Fruit fly (Drosophila melanogaster) whole organism, adult: ENCODE data around the gene Sytbeta.

Experiments used
- CG12768 ChIP-seq: fragments of 200-800 bp; sonication (Bioruptor generic); optimal IDR thresholded peaks from 2 replicates; lab custom pipeline; 2017; ENCODE audit warnings: missing biosample characterization, missing genetic modification characterization, mild to moderate bottlenecking, moderate library complexity, missing genetic modification reagents
- CG7101 ChIP-seq: fragments of 200-800 bp; sonication (Bioruptor generic); optimal IDR thresholded peaks from 2 replicates; lab custom pipeline; 2018; ENCODE audit warnings: missing biosample characterization, mild to moderate bottlenecking, missing genetic modification characterization, moderate library complexity
- Mnt ChIP-seq: fragments of 200-800 bp; sonication (Bioruptor generic); optimal IDR thresholded peaks from 2 replicates; lab custom pipeline; 2016; ENCODE audit warnings: missing biosample characterization, mild to moderate bottlenecking, missing genetic modification characterization
- bab1 ChIP-seq: fragments of 200-800 bp; sonication (Bioruptor generic); optimal IDR thresholded peaks from 3 replicates; lab custom pipeline; 2019; ENCODE audit warnings: missing biosample characterization, mild to moderate bottlenecking, missing genetic modification characterization, moderate library complexity
- cic ChIP-seq: fragments of 200-800 bp; sonication (Bioruptor generic); optimal IDR thresholded peaks from 2 replicates; lab custom pipeline; 2017; ENCODE audit warnings: missing biosample characterization, mild to moderate bottlenecking, missing genetic modification characterization, moderate library complexity
- kay ChIP-seq: fragments of 200-800 bp; sonication (Bioruptor generic); peaks from one replicate; lab custom pipeline; 2016; ENCODE audit warnings: missing biosample characterization, missing genetic modification characterization, borderline replicate concordance
- ovo ChIP-seq: fragments of 200-800 bp; sonication (Bioruptor generic); optimal IDR thresholded peaks from 2 replicates; lab custom pipeline; 2016; ENCODE audit warnings: missing biosample characterization, missing genetic modification characterization
- pad ChIP-seq: fragments of 200-800 bp; sonication (Bioruptor generic); optimal IDR thresholded peaks from 3 replicates; lab custom pipeline; 2017; ENCODE audit warnings: missing biosample characterization, missing genetic modification characterization, mild to moderate bottlenecking, moderate library complexity, missing genetic modification reagents

DNA sequence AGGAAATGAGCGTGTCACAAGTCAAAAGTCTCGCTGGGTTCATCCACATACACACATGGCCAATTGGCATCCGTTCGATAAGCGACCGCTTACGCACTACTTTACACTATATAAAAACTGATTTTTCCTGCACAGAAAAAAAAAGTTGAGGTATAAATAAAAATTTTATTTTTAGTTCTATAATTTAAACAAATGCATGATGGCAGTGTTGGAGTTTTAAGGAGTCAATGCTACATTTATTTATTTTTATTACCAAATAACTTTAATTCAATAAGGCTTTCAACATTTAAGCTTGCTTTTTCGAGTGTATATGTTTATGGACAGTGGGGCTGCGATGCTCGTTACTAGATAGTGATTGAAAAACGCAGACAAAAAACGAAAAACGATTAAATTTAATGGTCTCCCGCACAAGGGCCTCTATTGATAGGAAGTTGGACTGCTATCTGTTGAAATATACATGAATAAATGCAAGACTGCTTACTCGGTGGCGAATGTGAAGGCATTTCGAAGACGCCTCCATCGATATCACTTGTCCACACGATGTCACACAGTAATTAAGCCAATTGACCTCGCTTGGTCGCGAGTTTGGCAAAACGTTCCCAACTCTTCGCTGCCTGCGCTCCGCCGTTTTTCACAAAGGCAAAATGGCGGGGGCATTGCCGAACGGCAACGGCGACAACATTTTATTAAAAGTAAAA lies 53.0 kb downstream of the Sytbeta start:
- no peak for TF ChIP-seq Mnt (GFP tag; lab: Kevin White, UChicago)
- peak; percentile 61 for TF ChIP-seq kay (GFP tag; lab: Kevin White, UChicago)
- TF ChIP-seq CG7101 (tag; lab: Kevin White, UChicago) = peak; percentile 18
- TF ChIP-seq cic (GFP tag; lab: Kevin White, UChicago) = no peak
- no peak for TF ChIP-seq ovo (GFP tag; lab: Kevin White, UChicago)
- TF ChIP-seq pad (GFP tag; lab: Kevin White, UChicago) = no peak
- TF ChIP-seq bab1 (GFP tag; lab: Kevin White, UChicago) = no peak
- TF ChIP-seq CG12768 (GFP tag; lab: Kevin White, UChicago) = peak; percentile 18
